Worm (Caenorhabditis elegans): ENCODE data around the gene mrps-31.

The mrps-31 gene

ce11 chrIII:3657479-3657878 is 27.3 kb upstream of the mrps-31 start, which contains the start of gene C46F11.5:
Gene C46F11.5, minus strand, starts transcription at chrIII:3657606.
- TF ChIP-seq cebp-1 (GFP tag; IDR thresholded peaks at IDR 0.05) (peak; percentile 75), cebp-1 (tag; optimal IDR thresholded peaks at IDR 0.05) (peak; percentile 97), tbp1 (GFP tag; optimal IDR thresholded peaks at IDR 0.05) (no peak), lir-1 (GFP tag; conservative IDR thresholded peaks at IDR 0.05) (no peak)

- peak; percentile 2 for TF ChIP-seq atf-7 (tag; optimal IDR thresholded peaks at IDR 0.05)
- TF ChIP-seq Y56A3A.18 (GFP tag; IDR thresholded peaks at IDR 0.05): no peak; the same call in 1 of the 2 replicates
- TF ChIP-seq let-607 (tag; optimal IDR thresholded peaks at IDR 0.05): no peak
- no peak for TF ChIP-seq nhr-120 (GFP tag; IDR thresholded peaks at IDR 0.05)
- peak; percentile 26 for TF ChIP-seq madf-6 (GFP tag; IDR thresholded peaks at IDR 0.05)
- no peak for TF ChIP-seq gei-17 (GFP tag; optimal IDR thresholded peaks at IDR 0.05)
- TF ChIP-seq nfyb-1 (GFP tag; IDR thresholded peaks at IDR 0.05): peak; percentile 65; the same call in 1 of the 2 replicates
- TF ChIP-seq bed-2 (GFP tag; IDR thresholded peaks at IDR 0.05): no peak
- no peak for TF ChIP-seq F39B2.1 (GFP tag; IDR thresholded peaks at IDR 0.05)
- TF ChIP-seq bed-1 (GFP tag; IDR thresholded peaks at IDR 0.05): no peak
- no peak for TF ChIP-seq ceh-27 (GFP tag; optimal IDR thresholded peaks at IDR 0.05)
- TF ChIP-seq Y67H2A.10 (GFP tag; conservative IDR thresholded peaks at IDR 0.05): no peak
- TF ChIP-seq F10E7.11 (tag; optimal IDR thresholded peaks at IDR 0.05): no peak
- no peak for TF ChIP-seq F23B12.7 (tag; optimal IDR thresholded peaks at IDR 0.05; ENCODE audit: insufficient read depth)
- TF ChIP-seq lin-54 (GFP tag; optimal IDR thresholded peaks at IDR 0.05): no peak
- no peak for TF ChIP-seq sptf-2 (GFP tag; optimal IDR thresholded peaks at IDR 0.05)
- TF ChIP-seq tlf-1 (GFP tag; optimal IDR thresholded peaks at IDR 0.05): peak; percentile 16
- TF ChIP-seq rec-8 (tag; optimal IDR thresholded peaks at IDR 0.05): no peak
- TF ChIP-seq ceh-58 (GFP tag; IDR thresholded peaks at IDR 0.05): no peak
- no peak for TF ChIP-seq F57C9.4 (tag; optimal IDR thresholded peaks at IDR 0.05)
- TF ChIP-seq snpc-3.4 (tag; optimal IDR thresholded peaks at IDR 0.05): no peak
- TF ChIP-seq attf-6 (GFP tag; IDR thresholded peaks at IDR 0.05): no peak
- TF ChIP-seq Y53G8AR.9 (GFP tag; conservative IDR thresholded peaks at IDR 0.05): peak; percentile 62; the same call in 1 of the 2 replicates
- no peak for TF ChIP-seq nhr-27 (tag; optimal IDR thresholded peaks at IDR 0.05)
- 0 out of 2 replicates have a peak, but pooled peaks have one; percentile 41 for TF ChIP-seq cebp-2 (GFP tag; IDR thresholded peaks at IDR 0.05)
- no peak for TF ChIP-seq lsl-1 (GFP tag; optimal IDR thresholded peaks at IDR 0.05)
- TF ChIP-seq lin-40 (tag; optimal IDR thresholded peaks at IDR 0.05): peak; percentile 18
- no peak for TF ChIP-seq K12H6.12 (tag; optimal IDR thresholded peaks at IDR 0.05)
- no peak for TF ChIP-seq cebp-1 (GFP tag; IDR thresholded peaks at IDR 0.05)
- TF ChIP-seq cebp-1 (tag; optimal IDR thresholded peaks at IDR 0.05): peak; percentile 14
- TF ChIP-seq B0019.2 (GFP tag; conservative IDR thresholded peaks at IDR 0.05): no peak
- no peak for TF ChIP-seq ztf-22 (GFP tag; optimal IDR thresholded peaks at IDR 0.05)
- no peak for TF ChIP-seq ccch-3 (GFP tag; optimal IDR thresholded peaks at IDR 0.05)
- TF ChIP-seq nhr-90 (tag; optimal IDR thresholded peaks at IDR 0.05): peak; percentile 47
- no peak for TF ChIP-seq snpc-4 (GFP tag; optimal IDR thresholded peaks at IDR 0.05)
- no peak for TF ChIP-seq snpc-4 (tag; optimal IDR thresholded peaks at IDR 0.05)
- no peak for TF ChIP-seq nfya-1 (tag; optimal IDR thresholded peaks at IDR 0.05; ENCODE audit: borderline replicate concordance, insufficient read depth)
- no peak for TF ChIP-seq ekl-4 (GFP tag; IDR thresholded peaks at IDR 0.05)
- no peak for TF ChIP-seq hmg-20 (GFP tag; IDR thresholded peaks at IDR 0.05)
- TF ChIP-seq ztf-28 (GFP tag; IDR thresholded peaks at IDR 0.05): no peak
- TF ChIP-seq let-526 (GFP tag; IDR thresholded peaks at IDR 0.05): no peak
- peak; percentile 22; the same call in 1 of the 2 replicates for TF ChIP-seq pbrm-1 (GFP tag; IDR thresholded peaks at IDR 0.05)
- no peak for TF ChIP-seq mes-4 (tag; optimal IDR thresholded peaks at IDR 0.05)
- TF ChIP-seq dpff-1 (tag; optimal IDR thresholded peaks at IDR 0.05): peak; percentile 46
These were observed 22.8 kb upstream of the mrps-31 start for ce11 chrIII:3652964-3653363.
